Worm (Caenorhabditis elegans): ENCODE data around the gene C39B5.6.

Gene C39B5.6

ce11 chrIII:2239587-2240144 lies 41.9 kb downstream of the C39B5.6 start, which contains the start of gene C39B5.10 (continued):
- TF ChIP-seq fkh-8 (tag; optimal IDR thresholded peaks at IDR 0.05) (no peak), zag-1 (tag; optimal IDR thresholded peaks at IDR 0.05) (no peak), elt-2 (tag; optimal IDR thresholded peaks at IDR 0.05) (peak; percentile 91), unc-86 (tag; optimal IDR thresholded peaks at IDR 0.05) (no peak), nhr-12 (tag; optimal IDR thresholded peaks at IDR 0.05) (no peak), F16B12.6 (tag; optimal IDR thresholded peaks at IDR 0.05) (no peak), ztf-4 (tag; optimal IDR thresholded peaks at IDR 0.05) (no peak)

- TF ChIP-seq nhr-90 (tag; optimal IDR thresholded peaks at IDR 0.05; ENCODE audit: poor library complexity) (no peak), nhr-28 (tag; optimal IDR thresholded peaks at IDR 0.05) (no peak), tlp-1 (tag; optimal IDR thresholded peaks at IDR 0.05) (no peak), swsn-7 (tag; optimal IDR thresholded peaks at IDR 0.05) (no peak)
Observed at ce11 chrIII:2240471-2240870, 42.7 kb downstream of the C39B5.6 start, which contains the start of gene srz-56. Gene srz-56, plus strand, starts transcription at chrIII:2240771.

DNA sequence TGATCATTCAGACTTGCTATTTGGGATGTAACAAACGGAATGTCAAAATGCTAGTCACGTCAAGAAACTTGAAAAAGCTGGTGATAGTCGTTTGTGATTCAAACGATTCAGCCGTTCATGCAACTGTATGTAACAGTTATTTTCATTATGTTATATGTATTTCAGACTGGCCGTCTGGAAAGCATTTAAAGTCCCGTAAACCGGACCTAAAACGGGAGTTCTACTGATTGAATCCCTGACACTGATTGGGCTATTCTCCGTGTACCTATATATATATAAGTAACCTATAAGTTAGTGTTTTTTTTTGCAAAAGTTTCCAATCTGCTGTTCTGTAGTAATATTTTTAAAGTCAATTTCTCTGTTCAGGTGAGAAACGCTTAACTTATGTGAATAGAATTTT lies 45.8 kb downstream of the C39B5.6 start:
- no peak for TF ChIP-seq jun-1 (tag; optimal IDR thresholded peaks at IDR 0.05)
- TF ChIP-seq lin-14 (GFP tag; optimal IDR thresholded peaks at IDR 0.05) = no peak
- no peak for TF ChIP-seq sox-4 (tag; optimal IDR thresholded peaks at IDR 0.05)
- TF ChIP-seq tbx-2 (tag; optimal IDR thresholded peaks at IDR 0.05) = no peak

- TF ChIP-seq skn-1 (tag; optimal IDR thresholded peaks at IDR 0.05) (no peak), lin-14 (GFP tag; optimal IDR thresholded peaks at IDR 0.05) (no peak), F16B12.6 (tag; optimal IDR thresholded peaks at IDR 0.05) (no peak), zag-1 (tag; optimal IDR thresholded peaks at IDR 0.05) (no peak), egl-13 (tag; optimal IDR thresholded peaks at IDR 0.05) (no peak), nhr-85 (tag) (no peak), C34B4.2 (tag; optimal IDR thresholded peaks at IDR 0.05) (no peak), xbp-1 (tag; optimal IDR thresholded peaks at IDR 0.05) (no peak), nhr-19 (GFP tag; conservative IDR thresholded peaks at IDR 0.05) (no peak), snu-23 (GFP tag; optimal IDR thresholded peaks at IDR 0.05) (no peak), sox-4 (tag; optimal IDR thresholded peaks at IDR 0.05) (no peak)
Observed at ce11 chrIII:2245727-2246126, 47.9 kb downstream of the C39B5.6 start, which contains the start of gene srd-67. Gene srd-67, minus strand, starts transcription at chrIII:2245827.

- TF ChIP-seq elt-2 (tag; optimal IDR thresholded peaks at IDR 0.05) (no peak), ama-1 (optimal IDR thresholded peaks at IDR 0.05) (no peak), snpc-4 (tag; optimal IDR thresholded peaks at IDR 0.05) (no peak), ces-1 (GFP tag; optimal IDR thresholded peaks at IDR 0.05) (no peak), lin-39 (tag; optimal IDR thresholded peaks at IDR 0.05) (no peak), unc-86 (tag; optimal IDR thresholded peaks at IDR 0.05) (no peak)
Observed at ce11 chrIII:2251348-2251747, 53.5 kb downstream of the C39B5.6 start, which contains the start of gene fbxa-7. Gene fbxa-7, minus strand, starts transcription at chrIII:2251448.

DNA sequence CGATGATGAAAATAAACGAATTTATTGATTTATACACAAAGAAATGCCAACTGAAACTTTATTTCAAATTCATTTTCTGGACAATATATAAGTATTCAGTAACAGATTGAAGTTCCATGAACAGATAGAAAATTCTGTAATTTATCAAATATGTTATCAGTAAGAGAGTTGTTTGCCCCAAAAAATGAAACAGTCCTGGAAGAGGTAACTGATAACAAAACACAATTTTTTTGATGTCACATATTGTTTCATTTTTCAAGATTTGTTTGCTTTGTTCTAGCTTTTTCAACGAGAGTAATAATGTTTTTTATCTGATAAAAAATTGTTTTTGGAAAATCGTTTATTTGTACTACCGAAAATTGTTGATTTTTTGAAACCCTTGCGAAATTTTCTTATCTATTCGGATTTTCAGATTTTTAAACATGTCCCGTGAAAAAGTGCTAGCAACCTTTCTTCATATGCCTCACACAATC lies 55.3 kb downstream of the C39B5.6 start, which contains the start of gene fbxa-73:
Gene fbxa-73 (plus strand): TSS at position 423 of the 473 bp plus-strand sequence.
- TF ChIP-seq pqm-1 (tag; optimal IDR thresholded peaks at IDR 0.05) = peak; percentile 62
- TF ChIP-seq elt-2 (tag; optimal IDR thresholded peaks at IDR 0.05) = peak; percentile 71
- TF ChIP-seq elt-3 (tag; optimal IDR thresholded peaks at IDR 0.05) = no peak

DNA sequence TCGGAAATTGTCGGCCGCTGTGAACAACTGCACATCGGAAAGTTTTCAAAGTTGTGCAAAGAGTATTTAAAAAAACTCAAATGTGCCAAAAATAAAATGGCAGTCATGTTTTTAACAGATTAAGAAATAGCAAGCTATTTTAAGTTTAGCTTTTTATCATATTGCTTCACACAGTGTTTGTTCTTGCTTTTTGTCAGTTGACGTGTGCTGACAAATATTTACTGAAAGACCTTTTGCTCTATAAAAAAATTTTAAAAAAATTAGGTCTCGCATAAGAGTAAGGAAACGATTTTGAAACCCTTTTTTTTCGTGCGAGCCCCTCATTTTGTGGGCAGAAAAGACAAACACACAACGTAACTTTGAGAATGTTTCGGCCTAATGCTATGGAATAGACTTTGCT lies 57.7 kb downstream of the C39B5.6 start, which contains the start of gene fbxa-71:
Gene fbxa-71 (plus strand): TSS at position 301 of the 400 bp plus-strand sequence.
- TF ChIP-seq ceh-90 (tag; optimal IDR thresholded peaks at IDR 0.05) (no peak), mep-1 (tag; optimal IDR thresholded peaks at IDR 0.05) (no peak), ceh-8 (GFP tag; optimal IDR thresholded peaks at IDR 0.05) (no peak), vab-15 (tag; optimal IDR thresholded peaks at IDR 0.05) (no peak), fkh-8 (tag; optimal IDR thresholded peaks at IDR 0.05) (no peak), nhr-84 (tag; optimal IDR thresholded peaks at IDR 0.05) (no peak), jun-1 (tag; optimal IDR thresholded peaks at IDR 0.05) (no peak), blmp-1 (tag; optimal IDR thresholded peaks at IDR 0.05) (no peak), elt-3 (tag; optimal IDR thresholded peaks at IDR 0.05) (no peak)
